Worm (Caenorhabditis elegans) whole organism, L4 larva: ENCODE measurements around the gene F54D8.6.

Experiments
- D1046.2 ChIP-seq: fragments of 200-800 bp; sonication (Bioruptor generic); IDR thresholded peaks from 2 replicates; pipeline ENCODE4 v1.3.6; 2022; ENCODE audit warnings: missing genetic modification characterization, missing compliant biosample characterization
- F49E8.2 ChIP-seq: sonication (generic microtip); optimal IDR thresholded peaks from 2 replicates; lab custom pipeline; 2016; ENCODE audit warnings: missing compliant biosample characterization, mild to moderate bottlenecking, missing genetic modification characterization, borderline replicate concordance
- R02D3.7 ChIP-seq: fragments of 150-350 bp; sonication (generic microtip); optimal IDR thresholded peaks from 3 replicates; lab custom pipeline; 2014; ENCODE audit warnings: missing biosample characterization, missing genetic modification characterization
- ZK546.5 ChIP-seq, 2 experiments: sonication (generic microtip); optimal IDR thresholded peaks; 2 replicates each; lab custom pipeline; 2017; ENCODE audit warnings: missing biosample characterization in 2 of 2, missing genetic modification characterization in 2 of 2
- ama-1 ChIP-seq: fragments of 150-350 bp; optimal IDR thresholded peaks from 2 replicates; lab custom pipeline; 2014; ENCODE audit warnings: inconsistent platforms, mixed read lengths
- arid-1 ChIP-seq: fragments of 200-800 bp; sonication (Bioruptor generic); conservative IDR thresholded peaks from 2 replicates; pipeline ENCODE4 v1.3.6; 2022; ENCODE audit warnings: missing genetic modification reagents, missing genetic modification characterization, missing compliant biosample characterization
- ceh-20 ChIP-seq: fragments of 200-800 bp; sonication (Bioruptor generic); IDR thresholded peaks from 2 replicates; pipeline ENCODE4 v1.3.6; 2022; ENCODE audit warnings: missing genetic modification reagents, missing genetic modification characterization, missing compliant biosample characterization
- ceh-44 ChIP-seq: fragments of 200-800 bp; sonication (Bioruptor generic); IDR thresholded peaks from 2 replicates; pipeline ENCODE4 v1.3.6; 2022; ENCODE audit warnings: missing genetic modification reagents, missing genetic modification characterization, missing compliant biosample characterization
- ceh-82 ChIP-seq: sonication (generic microtip); optimal IDR thresholded peaks from 2 replicates; lab custom pipeline; 2017; ENCODE audit warnings: missing biosample characterization, missing genetic modification characterization
- daf-12 ChIP-seq: fragments of 150-350 bp; optimal IDR thresholded peaks from 2 replicates; lab custom pipeline; 2014; ENCODE audit warnings: missing biosample characterization, missing genetic modification reagents, missing genetic modification characterization
- daf-16 ChIP-seq, 3 experiments: sonication (generic microtip); optimal IDR thresholded peaks; 2 replicates each; lab custom pipeline; 2016 to 2017; ENCODE audit warnings: missing genetic modification characterization in 3 of 3, missing genetic modification reagents in 3 of 3, mild to moderate bottlenecking in 2 of 3, missing compliant biosample characterization in 2 of 3, missing biosample characterization in 1 of 3, moderate library complexity in 1 of 3
- daf-19 ChIP-seq: fragments of 200-800 bp; sonication (Bioruptor generic); conservative IDR thresholded peaks from 2 replicates; pipeline ENCODE4 v1.3.6; 2022; ENCODE audit warnings: missing genetic modification characterization, missing compliant biosample characterization
- dmd-6 ChIP-seq: fragments of 200-800 bp; sonication (Bioruptor generic); IDR thresholded peaks from 2 replicates; pipeline ENCODE4 v1.3.6; 2022; ENCODE audit warnings: missing genetic modification reagents, missing genetic modification characterization, missing compliant biosample characterization
- dmd-8 ChIP-seq: fragments of 200-800 bp; sonication (Bioruptor generic); IDR thresholded peaks from 2 replicates; pipeline ENCODE4 v1.3.6; 2022; ENCODE audit warnings: missing genetic modification characterization, missing compliant biosample characterization
- dpl-1 ChIP-seq: fragments of 150-350 bp; optimal IDR thresholded peaks from 2 replicates; lab custom pipeline; 2014; ENCODE audit warnings: missing biosample characterization, missing genetic modification reagents, missing genetic modification characterization
- duxl-1 ChIP-seq: sonication (generic microtip); optimal IDR thresholded peaks from 2 replicates; lab custom pipeline; 2016; ENCODE audit warnings: mild to moderate bottlenecking, missing genetic modification characterization, moderate library complexity, missing compliant biosample characterization; ENCODE audit not compliant: poor library complexity
- dve-1 ChIP-seq: sonication (generic microtip); optimal IDR thresholded peaks from 2 replicates; lab custom pipeline; 2017; ENCODE audit warnings: antibody characterized with exemption, mild to moderate bottlenecking, missing genetic modification characterization, missing compliant biosample characterization; ENCODE audit not compliant: insufficient read depth
- egl-43 ChIP-seq: fragments of 200-800 bp; sonication (Bioruptor generic); IDR thresholded peaks from 2 replicates; pipeline ENCODE4 v1.3.6; 2022; ENCODE audit warnings: missing genetic modification reagents, missing genetic modification characterization, missing compliant biosample characterization
- hif-1 ChIP-seq, 2 experiments: sonication (generic microtip); optimal IDR thresholded peaks; 2 replicates each; lab custom pipeline; 2016 to 2017; ENCODE audit warnings: missing compliant biosample characterization in 2 of 2, missing genetic modification characterization in 2 of 2, missing genetic modification reagents in 2 of 2, missing genotype in 2 of 2, mild to moderate bottlenecking in 1 of 2
- hlh-11 ChIP-seq: fragments of 200-800 bp; sonication (Bioruptor generic); optimal IDR thresholded peaks from 2 replicates; lab custom pipeline; 2018; ENCODE audit warnings: mild to moderate bottlenecking, missing genetic modification characterization, missing compliant biosample characterization
- lin-1 ChIP-seq: fragments of 200-800 bp; sonication (Bioruptor generic); IDR thresholded peaks from 2 replicates; pipeline ENCODE4 v1.3.6; 2022; ENCODE audit warnings: missing genetic modification reagents, missing genetic modification characterization, missing compliant biosample characterization
- lin-13 ChIP-seq: fragments of 150-350 bp; optimal IDR thresholded peaks from 2 replicates; lab custom pipeline; 2014; ENCODE audit warnings: missing biosample characterization, missing genetic modification reagents, missing genetic modification characterization
- lin-15B ChIP-seq: fragments of 150-350 bp; sonication (generic microtip); optimal IDR thresholded peaks from 3 replicates; lab custom pipeline; 2014; ENCODE audit warnings: missing biosample characterization, missing genetic modification characterization
- lin-29 ChIP-seq: fragments of 200-800 bp; sonication (Bioruptor generic); IDR thresholded peaks from 2 replicates; pipeline ENCODE4 v1.3.6; 2022; ENCODE audit warnings: missing genetic modification reagents, missing genetic modification characterization, missing compliant biosample characterization
- lin-38 ChIP-seq: fragments of 200-800 bp; sonication (Bioruptor generic); IDR thresholded peaks from 2 replicates; pipeline ENCODE4 v1.3.6; 2022; ENCODE audit warnings: missing genetic modification reagents, missing genetic modification characterization, missing compliant biosample characterization
- lin-39 ChIP-seq: fragments of 150-350 bp; optimal IDR thresholded peaks from 2 replicates; lab custom pipeline; 2014; ENCODE audit warnings: missing biosample characterization, missing genetic modification reagents, missing genetic modification characterization
- lsy-2 ChIP-seq, 2 experiments: fragments of 150-350 bp in 1 of 2; sonication (generic microtip) in 1 of 2; optimal IDR thresholded peaks; 2 replicates each; lab custom pipeline; 2014 to 2017; ENCODE audit warnings: missing biosample characterization in 2 of 2, missing genetic modification characterization in 2 of 2
- mep-1 ChIP-seq: fragments of 150-350 bp; sonication (generic microtip); optimal IDR thresholded peaks from 3 replicates; lab custom pipeline; 2014; ENCODE audit warnings: missing biosample characterization, missing genetic modification characterization
- mxl-2 ChIP-seq: fragments of 200-800 bp; sonication (Bioruptor generic); conservative IDR thresholded peaks from 2 replicates; pipeline ENCODE4 v1.3.6; 2022; ENCODE audit warnings: missing genetic modification reagents, missing genetic modification characterization, missing compliant biosample characterization
- mxl-3 ChIP-seq: fragments of 200-800 bp; sonication (Bioruptor generic); optimal IDR thresholded peaks from 2 replicates; lab custom pipeline; 2018; ENCODE audit warnings: mild to moderate bottlenecking, missing genetic modification characterization, missing compliant biosample characterization
- nhr-102 ChIP-seq: sonication (generic microtip); optimal IDR thresholded peaks from 2 replicates; lab custom pipeline; 2016; ENCODE audit warnings: mild to moderate bottlenecking, missing genetic modification characterization, moderate library complexity, missing compliant biosample characterization
- nhr-11 ChIP-seq: fragments of 150-350 bp; optimal IDR thresholded peaks from 2 replicates; lab custom pipeline; 2014; ENCODE audit warnings: missing biosample characterization, missing genetic modification characterization
- nhr-111 ChIP-seq: fragments of 200-800 bp; sonication (Bioruptor generic); optimal IDR thresholded peaks from 2 replicates; lab custom pipeline; 2018; ENCODE audit warnings: mild to moderate bottlenecking, missing genetic modification characterization, missing compliant biosample characterization
- nhr-237 ChIP-seq: sonication (generic microtip); optimal IDR thresholded peaks from 2 replicates; lab custom pipeline; 2017; ENCODE audit warnings: missing biosample characterization, missing genetic modification characterization
- nhr-28 ChIP-seq: fragments of 150-350 bp; optimal IDR thresholded peaks from 2 replicates; lab custom pipeline; 2014; ENCODE audit warnings: missing biosample characterization, missing genetic modification characterization
- php-3 ChIP-seq: fragments of 200-800 bp; sonication (Bioruptor generic); IDR thresholded peaks from 2 replicates; pipeline ENCODE4 v1.3.6; 2022; ENCODE audit warnings: missing genetic modification reagents, missing genetic modification characterization, missing compliant biosample characterization
- pqm-1 ChIP-seq: sonication (generic microtip); optimal IDR thresholded peaks from 2 replicates; lab custom pipeline; 2017; ENCODE audit warnings: missing biosample characterization, missing genetic modification characterization
- snpc-1.2 ChIP-seq: fragments of 200-800 bp; sonication (Bioruptor generic); IDR thresholded peaks from 2 replicates; pipeline ENCODE4 v1.3.6; 2022; ENCODE audit warnings: missing genetic modification reagents, missing genetic modification characterization, missing compliant biosample characterization
- spr-3 ChIP-seq: fragments of 200-800 bp; sonication (Bioruptor generic); optimal IDR thresholded peaks from 2 replicates; lab custom pipeline; 2018; ENCODE audit warnings: mild to moderate bottlenecking, missing genetic modification characterization, missing compliant biosample characterization
- tag-97 ChIP-seq: fragments of 200-800 bp; sonication (Bioruptor generic); IDR thresholded peaks from 2 replicates; pipeline ENCODE4 v1.3.6; 2022; ENCODE audit warnings: missing genetic modification characterization, missing compliant biosample characterization
- tra-1 ChIP-seq: fragments of 200-800 bp; sonication (Bioruptor generic); IDR thresholded peaks from 2 replicates; pipeline ENCODE4 v1.3.6; 2022; ENCODE audit warnings: missing genetic modification reagents, missing genetic modification characterization, missing compliant biosample characterization
- unc-39 ChIP-seq: sonication (generic microtip); optimal IDR thresholded peaks from 2 replicates; lab custom pipeline; 2017; ENCODE audit warnings: missing biosample characterization, missing genetic modification characterization
- unc-62 ChIP-seq, 3 experiments: fragments of 150-350 bp in 1 of 3; sonication (generic microtip); optimal IDR thresholded peaks in 2 of 3; peaks in 1 of 3; 1 replicate in 1 of 3; 2 replicates in 2 of 3; lab custom pipeline; 2014 to 2017; ENCODE audit warnings: missing biosample characterization in 3 of 3, missing genetic modification characterization in 3 of 3, missing genetic modification reagents in 3 of 3, missing genotype in 1 of 3
- zip-11 ChIP-seq: fragments of 200-800 bp; sonication (Bioruptor generic); IDR thresholded peaks from 2 replicates; pipeline ENCODE4 v1.3.6; 2022; ENCODE audit warnings: missing genetic modification characterization, missing compliant biosample characterization

Gene F54D8.6

DNA sequence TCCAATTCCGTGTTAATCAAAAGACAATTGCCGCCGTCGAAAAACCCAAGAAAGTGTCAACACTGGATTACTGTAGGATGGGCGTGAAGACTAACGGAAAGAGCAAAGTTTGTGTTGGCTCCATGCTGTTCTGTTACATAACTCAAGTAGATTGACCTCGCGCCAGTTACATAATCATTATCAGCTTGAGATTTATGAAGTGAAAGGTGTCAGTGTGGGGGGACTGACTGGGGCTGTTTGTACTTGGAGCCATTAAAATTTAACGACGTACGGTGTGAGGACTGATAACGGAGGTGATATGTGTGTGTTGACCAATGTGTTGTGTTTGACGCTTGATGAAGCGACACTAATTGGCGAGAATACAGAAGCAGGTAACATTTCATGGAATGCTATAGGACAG, 44.0 kb downstream of the F54D8.6 start:
- TF ChIP-seq lin-38 (GFP tag; lab: Robert Waterston, UW) (no peak), lin-29 (GFP tag; lab: Robert Waterston, UW) (no peak), snpc-1.2 (GFP tag; lab: Robert Waterston, UW) (no peak), unc-62 (GFP tag; optimal IDR thresholded peaks at IDR 0.05 in 1 of 2; lab: Kevin White, UChicago) (peak in 1 of 2 experiments; percentile 70), unc-62 (tag; optimal IDR thresholded peaks at IDR 0.05; lab: Kevin White, UChicago) (no peak), nhr-102 (tag; lab: Kevin White, UChicago) (no peak), nhr-11 (no peak), ceh-44 (GFP tag; lab: Robert Waterston, UW) (no peak), dpl-1 (no peak), lin-39 (no peak), dve-1 (tag; lab: Kevin White, UChicago) (peak; percentile 71), daf-16 (GFP tag; optimal IDR thresholded peaks at IDR 0.05; lab: Kevin White, UChicago) (no peak), daf-16 (tag; optimal IDR thresholded peaks at IDR 0.05; lab: Kevin White, UChicago) (peak; percentile 86), ceh-20 (GFP tag; lab: Robert Waterston, UW) (peak; percentile 84), arid-1 (GFP tag; lab: Robert Waterston, UW) (no peak), nhr-28 (tag; lab: Kevin White, UChicago) (peak; percentile 48), mxl-3 (GFP tag; lab: Kevin White, UChicago) (peak; percentile 33), lin-1 (0 out of 2 replicates have a peak, but pooled peaks have one; percentile 22), pqm-1 (tag; lab: Kevin White, UChicago) (peak; percentile 39), daf-12 (tag; lab: Kevin White, UChicago) (no peak), F49E8.2 (no peak), ama-1 (lab: Kevin White, UChicago) (no peak), hlh-11 (tag; lab: Kevin White, UChicago) (peak; percentile 65), dmd-6 (peak; percentile 65), R02D3.7 (no peak), php-3 (peak; percentile 98), tra-1 (GFP tag; lab: Robert Waterston, UW) (peak; percentile 78), mep-1 (tag; lab: Kevin White, UChicago) (no peak), duxl-1 (tag; lab: Kevin White, UChicago) (no peak)

DNA sequence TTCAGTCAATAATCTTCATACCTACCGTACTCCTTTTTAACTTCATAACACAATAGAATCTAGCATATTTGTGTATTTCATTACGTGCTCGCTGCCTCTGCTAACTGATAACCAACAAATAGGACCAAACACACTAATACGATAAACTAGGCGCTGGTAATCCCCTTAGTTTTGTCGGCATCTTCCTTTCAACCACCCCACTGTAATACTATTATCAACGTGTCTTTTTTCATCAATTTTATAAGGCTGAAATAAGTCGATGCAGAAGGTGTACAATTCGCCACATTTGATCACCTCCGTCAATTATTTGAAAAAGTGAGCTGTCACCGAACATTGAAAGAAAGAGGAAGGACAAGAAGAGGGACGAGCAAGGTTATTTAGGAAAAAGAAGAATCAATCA, 44.7 kb downstream of the F54D8.6 start:
- TF ChIP-seq hif-1 (tag; optimal IDR thresholded peaks at IDR 0.05; lab: Kevin White, UChicago) (no peak), mxl-2 (GFP tag; lab: Robert Waterston, UW) (no peak), pqm-1 (tag; lab: Kevin White, UChicago) (peak; percentile 35), daf-16 (GFP tag; optimal IDR thresholded peaks at IDR 0.05; lab: Kevin White, UChicago) (no peak), daf-16 (tag; optimal IDR thresholded peaks at IDR 0.05; lab: Kevin White, UChicago) (peak; percentile 43), unc-62 (GFP tag; optimal IDR thresholded peaks at IDR 0.05 in 1 of 2; lab: Kevin White, UChicago) (peak in 1 of 2 experiments; percentile 83), unc-62 (tag; optimal IDR thresholded peaks at IDR 0.05; lab: Kevin White, UChicago) (no peak), mxl-3 (GFP tag; lab: Kevin White, UChicago) (no peak)
- TF ChIP-seq, all 104 proteins: peak for 3

DNA sequence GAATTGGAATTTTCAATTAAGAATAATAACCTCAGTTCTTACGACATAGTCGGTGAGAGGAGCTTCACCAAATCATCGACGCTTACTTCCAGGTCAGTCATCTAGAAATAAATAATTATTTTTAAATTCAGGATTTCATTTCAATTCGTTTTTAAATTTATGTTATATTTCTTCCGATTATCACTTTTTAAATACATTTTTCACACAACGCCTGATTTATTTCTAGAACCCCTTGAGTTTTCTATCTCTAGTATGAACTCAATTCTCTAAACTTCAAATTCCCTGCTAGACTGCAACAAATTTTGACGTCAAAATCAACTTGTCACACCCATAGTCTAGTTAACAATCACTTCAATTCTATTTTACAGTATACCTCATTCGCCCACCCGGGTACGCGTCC, 46.7 kb downstream of the F54D8.6 start, which contains the start of gene Y54H5A.2:
Y54H5A.2 (minus strand) TSS at position 101 of the 400 bp plus-strand sequence.
- TF ChIP-seq lin-29 (GFP tag; lab: Robert Waterston, UW): no peak
- TF ChIP-seq D1046.2 (GFP tag; lab: Robert Waterston, UW): no peak
- no peak for TF ChIP-seq daf-19 (GFP tag; lab: Robert Waterston, UW)
- peak in 1 of 2 experiments; percentile 9 for TF ChIP-seq unc-62 (GFP tag; optimal IDR thresholded peaks at IDR 0.05 in 1 of 2; lab: Kevin White, UChicago)
- TF ChIP-seq unc-62 (tag; optimal IDR thresholded peaks at IDR 0.05; lab: Kevin White, UChicago): no peak
- TF ChIP-seq, all 104 proteins: peak for 1

DNA sequence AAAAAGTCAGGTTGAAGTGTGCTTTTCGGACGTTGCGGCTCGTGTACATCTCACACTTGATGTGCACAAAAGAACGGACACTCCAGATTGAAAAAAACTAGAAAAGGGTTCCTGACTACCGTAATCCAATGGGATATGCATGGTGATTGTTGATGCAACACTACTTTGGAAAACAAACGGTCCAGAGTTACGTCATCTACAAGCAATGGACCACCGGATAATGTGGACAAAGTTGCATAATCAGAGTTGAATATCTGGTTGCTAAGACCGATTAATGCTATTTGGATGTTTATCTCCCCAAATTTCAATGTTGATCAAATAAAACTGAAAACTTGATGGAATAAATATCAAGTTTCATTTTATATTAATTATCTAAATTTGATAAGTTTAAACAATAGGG, 47.2 kb downstream of the F54D8.6 start:
- no peak for TF ChIP-seq ceh-82
- no peak for TF ChIP-seq nhr-237
- no peak for TF ChIP-seq tag-97 (GFP tag; lab: Robert Waterston, UW)
- TF ChIP-seq lsy-2 (tag; optimal IDR thresholded peaks at IDR 0.05; lab: Kevin White, UChicago): no peak
- no peak for TF ChIP-seq zip-11 (GFP tag; lab: Robert Waterston, UW)
- no peak for TF ChIP-seq lin-13 (GFP tag; lab: Kevin White, UChicago)
- TF ChIP-seq dmd-8 (GFP tag; lab: Robert Waterston, UW): no peak
- no peak for TF ChIP-seq ZK546.5 (tag; optimal IDR thresholded peaks at IDR 0.05; lab: Kevin White, UChicago)
- TF ChIP-seq spr-3: no peak
- no peak for TF ChIP-seq unc-39 (tag; lab: Kevin White, UChicago)
- no peak for TF ChIP-seq php-3
- no peak for TF ChIP-seq dve-1 (tag; lab: Kevin White, UChicago)
- TF ChIP-seq lin-15B: no peak
- TF ChIP-seq arid-1 (GFP tag; lab: Robert Waterston, UW): no peak
- TF ChIP-seq mxl-3 (GFP tag; lab: Kevin White, UChicago): no peak
- no peak for TF ChIP-seq egl-43 (GFP tag; lab: Robert Waterston, UW)
- no peak for TF ChIP-seq nhr-111 (GFP tag; lab: Kevin White, UChicago)
